Worm (Caenorhabditis elegans) whole organism, early embryonic: Measurements from ENCODE around the gene F49E11.7.

Experiments used
- B0310.2 ChIP-seq: sonication (generic microtip); optimal IDR thresholded peaks from 2 replicates; lab custom pipeline; 2016; ENCODE audit warnings: mild to moderate bottlenecking, missing genetic modification characterization, missing compliant biosample characterization
- F13C5.2 ChIP-seq: sonication (generic microtip); optimal IDR thresholded peaks from 2 replicates; lab custom pipeline; 2017; ENCODE audit warnings: mild to moderate bottlenecking, missing genetic modification characterization, inconsistent platforms, missing compliant biosample characterization
- ama-1 ChIP-seq: fragments of 150-350 bp; optimal IDR thresholded peaks from 2 replicates; lab custom pipeline; 2014
- ets-7 ChIP-seq: sonication (generic microtip); optimal IDR thresholded peaks from 2 replicates; lab custom pipeline; 2016; ENCODE audit warnings: missing genotype, missing genetic modification characterization, missing compliant biosample characterization
- hmg-4 ChIP-seq: fragments of 200-800 bp; sonication (Bioruptor generic); optimal IDR thresholded peaks from 2 replicates; lab custom pipeline; 2018; ENCODE audit warnings: mild to moderate bottlenecking, missing genetic modification characterization, missing compliant biosample characterization
- sea-1 ChIP-seq: fragments of 200-800 bp; sonication (Bioruptor generic); conservative IDR thresholded peaks from 2 replicates; pipeline ENCODE4 v1.3.6; 2022; ENCODE audit warnings: missing genetic modification characterization, missing compliant biosample characterization
- tra-4 ChIP-seq: sonication (generic microtip); optimal IDR thresholded peaks from 2 replicates; lab custom pipeline; 2017; ENCODE audit warnings: missing genetic modification characterization, missing compliant biosample characterization

- TF ChIP-seq tra-4 (tag; lab: Kevin White, UChicago) (no peak), ama-1 (lab: Kevin White, UChicago) (no peak), F13C5.2 (tag; lab: Kevin White, UChicago) (no peak), sea-1 (no peak), hmg-4 (GFP tag; lab: Kevin White, UChicago) (no peak), B0310.2 (tag; lab: Kevin White, UChicago) (no peak), ets-7 (no peak)
Observed at ce11 chrIV:13057418-13057817, 4.8 kb downstream of the F49E11.7 start, which contains the start of gene scl-2.
